Worm (Caenorhabditis elegans) whole organism, early embryonic: ENCODE measurements around the gene tps-2.

Source experiments
- aly-1 ChIP-seq: sonication (generic microtip); optimal IDR thresholded peaks from 2 replicates; lab custom pipeline; 2016; ENCODE audit warnings: missing genetic modification characterization, missing compliant biosample characterization
- tbx-37 ChIP-seq: fragments of 200-800 bp; sonication (Bioruptor generic); conservative IDR thresholded peaks from 2 replicates; pipeline ENCODE4 v1.3.6; 2022; ENCODE audit warnings: missing genetic modification reagents, missing genetic modification characterization, missing compliant biosample characterization

DNA sequence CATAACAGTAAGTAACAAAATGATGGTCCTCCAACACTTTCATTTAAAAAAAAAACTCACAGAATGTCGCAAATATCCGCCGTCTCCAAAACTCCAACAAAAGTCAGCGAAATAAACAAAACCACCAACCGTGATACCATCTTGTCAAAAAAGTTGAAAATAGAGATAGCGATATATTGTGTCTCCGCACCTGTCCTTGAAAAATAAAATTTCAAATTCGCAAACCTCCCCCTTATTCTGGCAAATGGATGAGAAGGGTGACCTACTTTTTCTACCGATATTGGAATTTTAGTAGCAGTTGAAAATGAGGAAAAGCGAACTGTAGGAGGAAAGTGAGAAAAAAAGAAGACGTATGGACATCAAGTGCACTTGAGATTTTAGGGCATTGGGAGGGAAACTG is 4.8 kb downstream of the tps-2 start, which contains the start of gene F19H8.2:
- TF ChIP-seq tbx-37 (GFP tag; lab: Robert Waterston, UW) (no peak), aly-1 (tag; lab: Kevin White, UChicago) (no peak)
